Fruit fly (Drosophila melanogaster) whole organism: ENCODE results near the gene CG9519.

ENCODE experiments used
- CG8478 ChIP-seq: fragments of >200 bp; optimal IDR thresholded peaks from 2 replicates; lab custom pipeline; 2018; ENCODE audit warnings: inconsistent platforms
- Dll ChIP-seq: fragments of >200 bp; optimal IDR thresholded peaks from 2 replicates; lab custom pipeline; 2017
- EcR ChIP-seq, 2 experiments: fragments of >200 bp; optimal IDR thresholded peaks; 2 replicates each; lab custom pipeline; 2017; ENCODE audit warnings: missing biosample characterization in 2 of 2, missing genetic modification characterization in 2 of 2, missing genetic modification reagents in 2 of 2
- pan ChIP-seq: fragments of >200 bp; optimal IDR thresholded peaks from 2 replicates; lab custom pipeline; 2017
- psq ChIP-seq: fragments of >200 bp; optimal IDR thresholded peaks from 2 replicates; lab custom pipeline; 2017
- usp ChIP-seq: fragments of >200 bp; optimal IDR thresholded peaks from 2 replicates; lab custom pipeline; 2017; ENCODE audit warnings: missing biosample characterization, missing genetic modification characterization, mixed read lengths

dm6 chrX:14866911-14867310 is 10.8 kb upstream of the CG9519 start:
- TF ChIP-seq psq (lab: Kevin White, UChicago) (no peak), usp (no peak), pan (lab: Kevin White, UChicago) (no peak), EcR (GFP tag; optimal IDR thresholded peaks at IDR 0.05; lab: Kevin White, UChicago) (no peak), CG8478 (lab: Kevin White, UChicago) (no peak), Dll (no peak)
